Fruit fly (Drosophila melanogaster): Measurements from ENCODE around the gene CG12535.
A peak's percentile ranks its signal among the peaks of the same experiment; 100 is the strongest.

The CG12535 gene

dm6 chrX:3403411-3403810 lies 45.3 kb downstream of the CG12535 start (continued):
- TF ChIP-seq seq (GFP tag; IDR thresholded peaks at IDR 0.05) (no peak), Asciz (GFP tag; optimal IDR thresholded peaks at IDR 0.05) (no peak), Mes4 (GFP tag; optimal IDR thresholded peaks at IDR 0.05) (no peak), CG9609 (GFP tag; optimal IDR thresholded peaks at IDR 0.05) (no peak), CG34376 (GFP tag; optimal IDR thresholded peaks at IDR 0.05) (no peak), cwo (GFP tag; optimal IDR thresholded peaks at IDR 0.05) (no peak), CG13424 (tag; optimal IDR thresholded peaks at IDR 0.05) (peak; percentile 13), zen2 (GFP tag; IDR thresholded peaks at IDR 0.05; ENCODE audit: partially characterized antibody) (no peak), esg (GFP tag; conservative IDR thresholded peaks at IDR 0.05) (peak; percentile 42), CG12299 (tag; optimal IDR thresholded peaks at IDR 0.05) (no peak), CG4404 (GFP tag; IDR thresholded peaks at IDR 0.05) (0 out of 2 replicates have a peak, but pooled peaks have one; percentile 16), CG3838 (GFP tag; optimal IDR thresholded peaks at IDR 0.05) (no peak), toy (GFP tag; IDR thresholded peaks at IDR 0.05) (no peak), fd102C (GFP tag; optimal IDR thresholded peaks at IDR 0.05) (no peak), dimm (GFP tag; IDR thresholded peaks at IDR 0.05) (no peak), Taf1 (GFP tag; IDR thresholded peaks at IDR 0.05) (no peak), ssp (GFP tag; IDR thresholded peaks at IDR 0.05) (no peak), sr (GFP tag; IDR thresholded peaks at IDR 0.05) (no peak), E2f2 (GFP tag; IDR thresholded peaks at IDR 0.05) (no peak), emc (GFP tag; optimal IDR thresholded peaks at IDR 0.05) (no peak), sima (GFP tag; optimal IDR thresholded peaks at IDR 0.05) (no peak), CG18764 (GFP tag; optimal IDR thresholded peaks at IDR 0.05) (no peak), Blimp-1 (GFP tag; optimal IDR thresholded peaks at IDR 0.05) (peak; percentile 14), BtbVII (GFP tag; optimal IDR thresholded peaks at IDR 0.05) (no peak), CG10267 (tag; optimal IDR thresholded peaks at IDR 0.05) (peak; percentile 2), Dip2 (GFP tag; IDR thresholded peaks at IDR 0.05) (no peak), CG15269 (tag; optimal IDR thresholded peaks at IDR 0.05) (peak; percentile 27), grau (tag; optimal IDR thresholded peaks at IDR 0.05) (peak; percentile 2), dmrt11E (tag; optimal IDR thresholded peaks at IDR 0.05) (no peak), onecut (GFP tag; IDR thresholded peaks at IDR 0.05) (no peak), CG11085 (GFP tag; IDR thresholded peaks at IDR 0.05) (no peak), CG32767 (GFP tag; IDR thresholded peaks at IDR 0.05) (no peak), luna (GFP tag; optimal IDR thresholded peaks at IDR 0.05) (no peak), Fer1 (GFP tag; optimal IDR thresholded peaks at IDR 0.05) (no peak), Abd-B (GFP tag; optimal IDR thresholded peaks at IDR 0.05) (peak; percentile 25), scrt (GFP tag; optimal IDR thresholded peaks at IDR 0.05) (no peak), CG3065 (GFP tag; optimal IDR thresholded peaks at IDR 0.05) (no peak), MESR4 (GFP tag; optimal IDR thresholded peaks at IDR 0.05) (no peak), psq (GFP tag; optimal IDR thresholded peaks at IDR 0.05) (no peak), CG15073 (GFP tag; optimal IDR thresholded peaks at IDR 0.05) (no peak), Sin3A (optimal IDR thresholded peaks at IDR 0.05) (no peak), phol (tag; optimal IDR thresholded peaks at IDR 0.05) (peak; percentile 19), wor (GFP tag; IDR thresholded peaks at IDR 0.05) (no peak), CG3726 (GFP tag; IDR thresholded peaks at IDR 0.05) (no peak), Ravus (GFP tag; IDR thresholded peaks at IDR 0.05) (no peak), Hand (GFP tag; optimal IDR thresholded peaks at IDR 0.05) (no peak), CG12236 (GFP tag; optimal IDR thresholded peaks at IDR 0.05) (no peak), vfl (GFP tag; optimal IDR thresholded peaks at IDR 0.05) (no peak), CG9215 (GFP tag; IDR thresholded peaks at IDR 0.05) (no peak), ind (GFP tag; optimal IDR thresholded peaks at IDR 0.05) (peak; percentile 16), CG8944 (GFP tag; optimal IDR thresholded peaks at IDR 0.05) (peak; percentile 3), CG10147 (GFP tag; optimal IDR thresholded peaks at IDR 0.05) (no peak), CG34224 (GFP tag; IDR thresholded peaks at IDR 0.05; ENCODE audit: partially characterized antibody) (no peak)
